Fruit fly (Drosophila melanogaster) whole organism, prepupa: ENCODE measurements around the gene CG10510.

ENCODE experiments used
- CG10631 ChIP-seq: fragments of 200-800 bp; sonication (Bioruptor generic); optimal IDR thresholded peaks from 2 replicates; lab custom pipeline; 2016; ENCODE audit warnings: missing biosample characterization, missing genetic modification characterization
- CG10669 ChIP-seq: fragments of 200-800 bp; sonication (Bioruptor generic); optimal IDR thresholded peaks from 3 replicates; lab custom pipeline; 2018; ENCODE audit warnings: missing biosample characterization, mild to moderate bottlenecking, missing genetic modification characterization, moderate library complexity
- CG11762 ChIP-seq: fragments of 200-800 bp; sonication (Bioruptor generic); optimal IDR thresholded peaks from 3 replicates; lab custom pipeline; 2016; ENCODE audit warnings: missing biosample characterization, missing genetic modification characterization; ENCODE audit not compliant: insufficient read depth
- CG15336 ChIP-seq: fragments of 200-800 bp; sonication (Bioruptor generic); IDR thresholded peaks from 2 replicates; pipeline ENCODE4 v1.3.6; 2022; ENCODE audit warnings: missing biosample characterization, missing genetic modification characterization
- CG1621 ChIP-seq: fragments of 200-800 bp; sonication (Bioruptor generic); optimal IDR thresholded peaks from 3 replicates; lab custom pipeline; 2018; ENCODE audit warnings: missing biosample characterization, mild to moderate bottlenecking, missing genetic modification characterization
- CG31627 ChIP-seq: fragments of 200-800 bp; sonication (Bioruptor generic); optimal IDR thresholded peaks from 3 replicates; lab custom pipeline; 2016; ENCODE audit warnings: missing biosample characterization, missing genetic modification characterization
- CG32006 ChIP-seq: fragments of 200-800 bp; sonication (Bioruptor generic); optimal IDR thresholded peaks from 3 replicates; lab custom pipeline; 2017; ENCODE audit warnings: missing biosample characterization, mild to moderate bottlenecking, missing genetic modification characterization
- CG34406 ChIP-seq: fragments of 200-800 bp; sonication (Bioruptor generic); optimal IDR thresholded peaks from 3 replicates; lab custom pipeline; 2016; ENCODE audit warnings: missing biosample characterization, missing genetic modification characterization
- CG3919 ChIP-seq: fragments of 200-800 bp; sonication (Bioruptor generic); optimal IDR thresholded peaks from 3 replicates; lab custom pipeline; 2016; ENCODE audit warnings: missing biosample characterization, missing genetic modification characterization
- CG4318 ChIP-seq: fragments of 200-800 bp; sonication (Bioruptor generic); optimal IDR thresholded peaks from 3 replicates; lab custom pipeline; 2017; ENCODE audit warnings: missing biosample characterization, mild to moderate bottlenecking, missing genetic modification characterization
- CG6276 ChIP-seq: fragments of 200-800 bp; sonication (Bioruptor generic); optimal IDR thresholded peaks from 2 replicates; lab custom pipeline; 2017; ENCODE audit warnings: missing biosample characterization, mild to moderate bottlenecking, missing genetic modification characterization
- CG8119 ChIP-seq: fragments of 200-800 bp; sonication (Bioruptor generic); IDR thresholded peaks from 3 replicates; pipeline ENCODE4 v1.3.6; 2022; ENCODE audit warnings: missing biosample characterization, missing genetic modification characterization
- CG8632 ChIP-seq: fragments of 200-800 bp; sonication (Bioruptor generic); optimal IDR thresholded peaks from 3 replicates; lab custom pipeline; 2016; ENCODE audit warnings: missing biosample characterization, missing genetic modification characterization
- Eip78C ChIP-seq: fragments of 200-800 bp; sonication (Bioruptor generic); peaks from one replicate; lab custom pipeline; 2016; ENCODE audit warnings: missing biosample characterization, missing genetic modification characterization
- Eip93F ChIP-seq: fragments of 200-800 bp; sonication (Bioruptor generic); optimal IDR thresholded peaks from 2 replicates; lab custom pipeline; 2016; ENCODE audit warnings: missing biosample characterization, mild to moderate bottlenecking, missing genetic modification characterization
- Ets21C ChIP-seq: fragments of 200-800 bp; sonication (Bioruptor generic); optimal IDR thresholded peaks from 3 replicates; lab custom pipeline; 2016; ENCODE audit warnings: missing biosample characterization, missing genetic modification characterization
- Ets96B ChIP-seq: fragments of 200-800 bp; optimal IDR thresholded peaks from 2 replicates; lab custom pipeline; 2019; ENCODE audit warnings: missing biosample characterization, mild to moderate bottlenecking, missing genetic modification characterization, moderate library complexity
- Gug ChIP-seq: fragments of 200-800 bp; sonication (Bioruptor generic); IDR thresholded peaks from 2 replicates; pipeline ENCODE4 v1.3.6; 2022; ENCODE audit warnings: missing biosample characterization, missing genetic modification characterization
- Hr38 ChIP-seq: sonication (Bioruptor generic); optimal IDR thresholded peaks from 2 replicates; lab custom pipeline; 2016; ENCODE audit warnings: missing biosample characterization, missing genetic modification characterization
- Hr39 ChIP-seq: fragments of 200-800 bp; sonication (Bioruptor generic); optimal IDR thresholded peaks from 2 replicates; lab custom pipeline; 2016; ENCODE audit warnings: missing biosample characterization, missing genetic modification characterization
- Hr4 ChIP-seq: fragments of 200-800 bp; sonication (Bioruptor generic); optimal IDR thresholded peaks from 3 replicates; lab custom pipeline; 2016; ENCODE audit warnings: missing biosample characterization, missing genetic modification characterization
- Lpt ChIP-seq: fragments of 200-800 bp; sonication (Bioruptor generic); optimal IDR thresholded peaks from 3 replicates; lab custom pipeline; 2016; ENCODE audit warnings: missing biosample characterization, missing genetic modification characterization
- OdsH ChIP-seq: fragments of 200-800 bp; sonication (Bioruptor generic); optimal IDR thresholded peaks from 3 replicates; lab custom pipeline; 2016; ENCODE audit warnings: missing biosample characterization, missing genetic modification characterization
- Sox14 ChIP-seq: fragments of 200-800 bp; sonication (Bioruptor generic); optimal IDR thresholded peaks from 3 replicates; lab custom pipeline; 2016; ENCODE audit warnings: missing biosample characterization, missing genetic modification characterization
- achi ChIP-seq: fragments of 200-800 bp; sonication (Bioruptor generic); optimal IDR thresholded peaks from 3 replicates; lab custom pipeline; 2016; ENCODE audit warnings: missing biosample characterization, missing genetic modification characterization
- acj6 ChIP-seq: fragments of 200-800 bp; sonication (Bioruptor generic); optimal IDR thresholded peaks from 3 replicates; lab custom pipeline; 2016; ENCODE audit warnings: missing biosample characterization, missing genetic modification characterization
- cyc ChIP-seq: fragments of 200-800 bp; sonication (Bioruptor generic); optimal IDR thresholded peaks from 3 replicates; lab custom pipeline; 2016; ENCODE audit warnings: missing biosample characterization, missing genetic modification characterization
- dac ChIP-seq: fragments of 200-800 bp; sonication (Bioruptor generic); optimal IDR thresholded peaks from 2 replicates; lab custom pipeline; 2017; ENCODE audit warnings: missing biosample characterization, mild to moderate bottlenecking, missing genetic modification characterization
- dsx ChIP-seq: fragments of 200-800 bp; optimal IDR thresholded peaks from 3 replicates; lab custom pipeline; 2019; ENCODE audit warnings: missing biosample characterization, mild to moderate bottlenecking, missing genetic modification characterization, moderate library complexity; ENCODE audit not compliant: poor library complexity, severe bottlenecking
- eg ChIP-seq: fragments of 200-800 bp; sonication (Bioruptor generic); IDR thresholded peaks from 3 replicates; pipeline ENCODE4 v1.3.6; 2022; ENCODE audit warnings: missing biosample characterization, missing genetic modification characterization
- fd59A ChIP-seq: fragments of 200-800 bp; sonication (Bioruptor generic); optimal IDR thresholded peaks from 2 replicates; lab custom pipeline; 2017; ENCODE audit warnings: missing biosample characterization, mild to moderate bottlenecking, missing genetic modification characterization, missing genetic modification reagents
- net ChIP-seq: fragments of 200-800 bp; sonication (Bioruptor generic); optimal IDR thresholded peaks from 3 replicates; lab custom pipeline; 2016; ENCODE audit warnings: missing biosample characterization, missing genetic modification characterization
- pdm3 ChIP-seq: fragments of 200-800 bp; sonication (Bioruptor generic); optimal IDR thresholded peaks from 3 replicates; lab custom pipeline; 2016; ENCODE audit warnings: missing biosample characterization, missing genetic modification characterization
- salr ChIP-seq, 2 experiments: fragments of 200-800 bp; sonication (Bioruptor generic); optimal IDR thresholded peaks; 3 replicates each; lab custom pipeline; 2016 to 2018; ENCODE audit warnings: missing biosample characterization in 2 of 2, missing genetic modification characterization in 2 of 2, mild to moderate bottlenecking in 1 of 2
- spab ChIP-seq: fragments of 200-800 bp; sonication (Bioruptor generic); optimal IDR thresholded peaks from 2 replicates; lab custom pipeline; 2017; ENCODE audit warnings: missing biosample characterization, mild to moderate bottlenecking, missing genetic modification characterization, missing genetic modification reagents
- svp ChIP-seq: fragments of 200-800 bp; sonication (Bioruptor generic); peaks from one replicate; lab custom pipeline; 2016; ENCODE audit warnings: missing biosample characterization, missing genetic modification characterization
- topi ChIP-seq: fragments of 200-800 bp; sonication (Bioruptor generic); optimal IDR thresholded peaks from 3 replicates; lab custom pipeline; 2016; ENCODE audit warnings: missing biosample characterization, missing genetic modification characterization

Gene CG10510

dm6 chr3L:21224274-21224673 lies 14.4 kb upstream of the CG10510 start:
- TF ChIP-seq achi: peak; percentile 38
- no peak for TF ChIP-seq CG8632 (GFP tag; lab: Kevin White, UChicago)
- TF ChIP-seq CG15336 (GFP tag; lab: Robert Waterston, UW): peak; percentile 86
- peak; percentile 81 for TF ChIP-seq CG8119
- peak; percentile 78 for TF ChIP-seq CG4318 (GFP tag; lab: Kevin White, UChicago)
- TF ChIP-seq net: peak; percentile 59
- TF ChIP-seq Sox14 (GFP tag; lab: Kevin White, UChicago): peak; percentile 8
- TF ChIP-seq CG10669 (GFP tag; lab: Kevin White, UChicago): no peak
- peak; percentile 47; the same call in 2 of the 3 replicates for TF ChIP-seq eg
- peak; percentile 26 for TF ChIP-seq CG3919 (GFP tag; lab: Kevin White, UChicago)
- TF ChIP-seq spab: no peak
- no peak for TF ChIP-seq svp (GFP tag; lab: Kevin White, UChicago)
- peak; percentile 13 for TF ChIP-seq pdm3
- TF ChIP-seq Hr38: no peak
- peak; percentile 25 for TF ChIP-seq dac (GFP tag; lab: Kevin White, UChicago)
- TF ChIP-seq CG11762 (GFP tag; lab: Kevin White, UChicago): peak; percentile 18
- no peak for TF ChIP-seq CG1621 (tag; lab: Kevin White, UChicago)
- TF ChIP-seq Lpt (GFP tag; lab: Kevin White, UChicago): peak; percentile 40
- TF ChIP-seq Hr39 (GFP tag; lab: Kevin White, UChicago): no peak
- peak; percentile 88 for TF ChIP-seq CG6276 (GFP tag; lab: Kevin White, UChicago)
- peak in 1 of 2 experiments; percentile 86 for TF ChIP-seq salr (GFP tag; optimal IDR thresholded peaks at IDR 0.05; lab: Kevin White, UChicago)
- TF ChIP-seq Eip93F: no peak
- TF ChIP-seq Eip78C (GFP tag; lab: Kevin White, UChicago): peak; percentile 86
- TF ChIP-seq CG31627 (GFP tag; lab: Kevin White, UChicago): no peak
- no peak for TF ChIP-seq topi (GFP tag; lab: Kevin White, UChicago)
- peak; percentile 53 for TF ChIP-seq OdsH (GFP tag; lab: Kevin White, UChicago)
- TF ChIP-seq Hr4 (GFP tag; lab: Kevin White, UChicago): peak; percentile 68
- peak; percentile 56 for TF ChIP-seq Gug (GFP tag; lab: Robert Waterston, UW)
- no peak for TF ChIP-seq CG34406 (GFP tag; lab: Kevin White, UChicago)
- TF ChIP-seq CG10631: peak; percentile 66
- peak; percentile 91 for TF ChIP-seq CG32006 (GFP tag; lab: Kevin White, UChicago)
- TF ChIP-seq dsx (GFP tag; lab: Kevin White, UChicago): peak; percentile 6

dm6 chr3L:21223268-21223667 lies 13.4 kb upstream of the CG10510 start:
- TF ChIP-seq acj6 (GFP tag; lab: Kevin White, UChicago) (peak; percentile 33), CG8119 (peak; percentile 30; the same call in 1 of the 3 replicates), CG11762 (GFP tag; lab: Kevin White, UChicago) (peak; percentile 8), Sox14 (GFP tag; lab: Kevin White, UChicago) (peak; percentile 9), achi (peak; percentile 38), CG32006 (GFP tag; lab: Kevin White, UChicago) (peak; percentile 57), CG34406 (GFP tag; lab: Kevin White, UChicago) (no peak), Ets21C (no peak), pdm3 (peak; percentile 47), Eip78C (GFP tag; lab: Kevin White, UChicago) (peak; percentile 86), Ets96B (peak; percentile 3), Gug (GFP tag; lab: Robert Waterston, UW) (peak; percentile 31; the same call in 1 of the 2 replicates), Hr4 (GFP tag; lab: Kevin White, UChicago) (peak; percentile 60), cyc (no peak), salr (GFP tag; optimal IDR thresholded peaks at IDR 0.05; lab: Kevin White, UChicago) (peak in 1 of 2 experiments; percentile 38), svp (GFP tag; lab: Kevin White, UChicago) (peak; percentile 30), fd59A (GFP tag; lab: Kevin White, UChicago) (no peak), CG15336 (GFP tag; lab: Robert Waterston, UW) (peak; percentile 78), Lpt (GFP tag; lab: Kevin White, UChicago) (peak; percentile 26), OdsH (GFP tag; lab: Kevin White, UChicago) (peak; percentile 34), CG3919 (GFP tag; lab: Kevin White, UChicago) (peak; percentile 39), CG6276 (GFP tag; lab: Kevin White, UChicago) (peak; percentile 61), Hr39 (GFP tag; lab: Kevin White, UChicago) (no peak), eg (peak; percentile 59; the same call in 2 of the 3 replicates)
